Worm (Caenorhabditis elegans) whole organism, L4 larva: Measurements from ENCODE around the gene hbl-1.

Source experiments
- F37D6.2 ChIP-seq: sonication (generic microtip); optimal IDR thresholded peaks from 2 replicates; lab custom pipeline; 2016; ENCODE audit warnings: mild to moderate bottlenecking, missing genetic modification characterization, missing compliant biosample characterization
- F44E2.7 ChIP-seq: fragments of 200-800 bp; sonication (Bioruptor generic); IDR thresholded peaks from 2 replicates; pipeline ENCODE4 v2.1.2; 2022; ENCODE audit warnings: missing genetic modification characterization, missing compliant biosample characterization
- T26A8.4 ChIP-seq: fragments of 200-800 bp; sonication (Bioruptor generic); IDR thresholded peaks from 2 replicates; pipeline ENCODE4 v1.3.6; 2022; ENCODE audit warnings: missing genetic modification characterization, missing compliant biosample characterization
- Y5F2A.4 ChIP-seq: fragments of 200-800 bp; sonication (Bioruptor generic); optimal IDR thresholded peaks from 2 replicates; lab custom pipeline; 2018; ENCODE audit warnings: mild to moderate bottlenecking, missing genetic modification characterization, missing compliant biosample characterization
- ama-1 ChIP-seq: fragments of 150-350 bp; optimal IDR thresholded peaks from 2 replicates; lab custom pipeline; 2014; ENCODE audit warnings: inconsistent platforms, mixed read lengths
- ceh-20 ChIP-seq: fragments of 200-800 bp; sonication (Bioruptor generic); IDR thresholded peaks from 2 replicates; pipeline ENCODE4 v1.3.6; 2022; ENCODE audit warnings: missing genetic modification reagents, missing genetic modification characterization, missing compliant biosample characterization
- ceh-28 ChIP-seq: fragments of 150-350 bp; optimal IDR thresholded peaks from 2 replicates; lab custom pipeline; 2014; ENCODE audit warnings: missing biosample characterization, missing genetic modification reagents, missing genetic modification characterization
- ceh-62 ChIP-seq: sonication (generic microtip); optimal IDR thresholded peaks from 2 replicates; lab custom pipeline; 2017; ENCODE audit warnings: missing biosample characterization, missing genetic modification characterization
- ceh-82 ChIP-seq: sonication (generic microtip); optimal IDR thresholded peaks from 2 replicates; lab custom pipeline; 2017; ENCODE audit warnings: missing biosample characterization, missing genetic modification characterization
- cey-2 ChIP-seq: sonication (generic microtip); optimal IDR thresholded peaks from 3 replicates; lab custom pipeline; 2017; ENCODE audit warnings: missing genetic modification characterization, mild to moderate bottlenecking, missing compliant biosample characterization, antibody characterized with exemption, borderline replicate concordance; ENCODE audit not compliant: insufficient read depth
- daf-16 ChIP-seq, 3 experiments: sonication (generic microtip); optimal IDR thresholded peaks; 2 replicates each; lab custom pipeline; 2016 to 2017; ENCODE audit warnings: missing genetic modification characterization in 3 of 3, missing genetic modification reagents in 3 of 3, mild to moderate bottlenecking in 2 of 3, missing compliant biosample characterization in 2 of 3, missing biosample characterization in 1 of 3, moderate library complexity in 1 of 3
- daf-19 ChIP-seq: fragments of 200-800 bp; sonication (Bioruptor generic); conservative IDR thresholded peaks from 2 replicates; pipeline ENCODE4 v1.3.6; 2022; ENCODE audit warnings: missing genetic modification characterization, missing compliant biosample characterization
- daf-8 ChIP-seq: fragments of 200-800 bp; sonication (Bioruptor generic); IDR thresholded peaks from 2 replicates; pipeline ENCODE4 v1.3.6; 2022; ENCODE audit warnings: missing genetic modification characterization, missing compliant biosample characterization
- dve-1 ChIP-seq: sonication (generic microtip); optimal IDR thresholded peaks from 2 replicates; lab custom pipeline; 2017; ENCODE audit warnings: antibody characterized with exemption, mild to moderate bottlenecking, missing genetic modification characterization, missing compliant biosample characterization; ENCODE audit not compliant: insufficient read depth
- hlh-11 ChIP-seq: fragments of 200-800 bp; sonication (Bioruptor generic); optimal IDR thresholded peaks from 2 replicates; lab custom pipeline; 2018; ENCODE audit warnings: mild to moderate bottlenecking, missing genetic modification characterization, missing compliant biosample characterization
- hlh-30 ChIP-seq: sonication (generic microtip); optimal IDR thresholded peaks from 2 replicates; lab custom pipeline; 2017; ENCODE audit warnings: antibody characterized with exemption, mild to moderate bottlenecking, missing genetic modification characterization, missing compliant biosample characterization; ENCODE audit not compliant: insufficient read depth
- jun-1 ChIP-seq: fragments of 150-350 bp; optimal IDR thresholded peaks from 2 replicates; lab custom pipeline; 2014; ENCODE audit warnings: missing biosample characterization, missing genetic modification reagents, missing genetic modification characterization
- lin-13 ChIP-seq: fragments of 150-350 bp; optimal IDR thresholded peaks from 2 replicates; lab custom pipeline; 2014; ENCODE audit warnings: missing biosample characterization, missing genetic modification reagents, missing genetic modification characterization
- lin-38 ChIP-seq: fragments of 200-800 bp; sonication (Bioruptor generic); IDR thresholded peaks from 2 replicates; pipeline ENCODE4 v1.3.6; 2022; ENCODE audit warnings: missing genetic modification reagents, missing genetic modification characterization, missing compliant biosample characterization
- madf-5 ChIP-seq, 2 experiments: fragments of 200-800 bp; sonication (Bioruptor generic); IDR thresholded peaks; 2 replicates each; pipeline ENCODE4 v1.3.6; 2022; ENCODE audit warnings: missing compliant biosample characterization in 2 of 2, missing genetic modification characterization in 2 of 2
- mdl-1 ChIP-seq, 2 experiments: fragments of 150-350 bp in 1 of 2; sonication (generic microtip) in 1 of 2; optimal IDR thresholded peaks; 2 replicates each; lab custom pipeline; 2014 to 2017; ENCODE audit warnings: missing biosample characterization in 2 of 2, missing genetic modification characterization in 2 of 2
- mxl-3 ChIP-seq: fragments of 200-800 bp; sonication (Bioruptor generic); optimal IDR thresholded peaks from 2 replicates; lab custom pipeline; 2018; ENCODE audit warnings: mild to moderate bottlenecking, missing genetic modification characterization, missing compliant biosample characterization
- nhr-102 ChIP-seq: sonication (generic microtip); optimal IDR thresholded peaks from 2 replicates; lab custom pipeline; 2016; ENCODE audit warnings: mild to moderate bottlenecking, missing genetic modification characterization, moderate library complexity, missing compliant biosample characterization
- nhr-11 ChIP-seq: fragments of 150-350 bp; optimal IDR thresholded peaks from 2 replicates; lab custom pipeline; 2014; ENCODE audit warnings: missing biosample characterization, missing genetic modification characterization
- nhr-25 ChIP-seq: sonication (generic microtip); optimal IDR thresholded peaks from 2 replicates; lab custom pipeline; 2017; ENCODE audit warnings: missing genetic modification characterization, mild to moderate bottlenecking, missing compliant biosample characterization, antibody characterized with exemption, moderate library complexity, borderline replicate concordance; ENCODE audit not compliant: insufficient read depth
- nhr-28 ChIP-seq: fragments of 150-350 bp; optimal IDR thresholded peaks from 2 replicates; lab custom pipeline; 2014; ENCODE audit warnings: missing biosample characterization, missing genetic modification characterization
- nhr-41 ChIP-seq: fragments of 200-800 bp; sonication (Bioruptor generic); IDR thresholded peaks from 2 replicates; pipeline ENCODE4 v1.3.6; 2022; ENCODE audit warnings: missing genetic modification reagents, missing genetic modification characterization, missing compliant biosample characterization
- nhr-77 ChIP-seq: fragments of 150-350 bp; optimal IDR thresholded peaks from 2 replicates; lab custom pipeline; 2014; ENCODE audit warnings: missing biosample characterization, missing genetic modification characterization
- pha-4 ChIP-seq, 2 experiments: fragments of 150-350 bp in 1 of 2; fragments of 200-800 bp in 1 of 2; sonication (Bioruptor generic) in 1 of 2; IDR thresholded peaks in 1 of 2; optimal IDR thresholded peaks in 1 of 2; 2 replicates each; pipeline versions ENCODE4 v1.3.6 to Lab custom; 2014 to 2022; ENCODE audit warnings: missing genetic modification characterization in 2 of 2, missing genetic modification reagents in 2 of 2, missing biosample characterization in 1 of 2, missing compliant biosample characterization in 1 of 2
- php-3 ChIP-seq: fragments of 200-800 bp; sonication (Bioruptor generic); IDR thresholded peaks from 2 replicates; pipeline ENCODE4 v1.3.6; 2022; ENCODE audit warnings: missing genetic modification reagents, missing genetic modification characterization, missing compliant biosample characterization
- pqm-1 ChIP-seq: sonication (generic microtip); optimal IDR thresholded peaks from 2 replicates; lab custom pipeline; 2017; ENCODE audit warnings: missing biosample characterization, missing genetic modification characterization
- sdz-12 ChIP-seq: fragments of 200-800 bp; sonication (Bioruptor generic); optimal IDR thresholded peaks from 2 replicates; lab custom pipeline; 2018; ENCODE audit warnings: mild to moderate bottlenecking, missing genetic modification characterization, missing compliant biosample characterization
- spr-1 ChIP-seq: sonication (generic microtip); optimal IDR thresholded peaks from 2 replicates; lab custom pipeline; 2016; ENCODE audit warnings: mild to moderate bottlenecking, missing genetic modification characterization, missing compliant biosample characterization
- unc-62 ChIP-seq, 3 experiments: fragments of 150-350 bp in 1 of 3; sonication (generic microtip); optimal IDR thresholded peaks in 2 of 3; peaks in 1 of 3; 1 replicate in 1 of 3; 2 replicates in 2 of 3; lab custom pipeline; 2014 to 2017; ENCODE audit warnings: missing biosample characterization in 3 of 3, missing genetic modification characterization in 3 of 3, missing genetic modification reagents in 3 of 3, missing genotype in 1 of 3
- ztf-11 ChIP-seq: fragments of 150-350 bp; optimal IDR thresholded peaks from 2 replicates; lab custom pipeline; 2014; ENCODE audit warnings: missing biosample characterization, missing genetic modification characterization
- ztf-7 ChIP-seq: fragments of 150-350 bp; optimal IDR thresholded peaks from 2 replicates; lab custom pipeline; 2014; ENCODE audit warnings: missing biosample characterization, missing genetic modification characterization

Gene hbl-1

ce11 chrX:5829175-5829574, 7.2 kb downstream of the hbl-1 start, which contains the start of gene acp-5 (continued):
- TF ChIP-seq F44E2.7 (GFP tag; lab: Robert Waterston, UW), result no peak
- TF ChIP-seq nhr-28 (tag; lab: Kevin White, UChicago), result peak; percentile 92
- no peak for TF ChIP-seq sdz-12
- no peak for TF ChIP-seq spr-1
- no peak for TF ChIP-seq nhr-41 (GFP tag; lab: Robert Waterston, UW)
- TF ChIP-seq pqm-1, result peak; percentile 14
- TF ChIP-seq daf-16 (GFP tag; optimal IDR thresholded peaks at IDR 0.05; lab: Kevin White, UChicago), result no peak
- peak; percentile 72 for TF ChIP-seq daf-16 (tag; optimal IDR thresholded peaks at IDR 0.05; lab: Kevin White, UChicago)
- TF ChIP-seq ceh-20 (GFP tag; lab: Robert Waterston, UW), result no peak

DNA sequence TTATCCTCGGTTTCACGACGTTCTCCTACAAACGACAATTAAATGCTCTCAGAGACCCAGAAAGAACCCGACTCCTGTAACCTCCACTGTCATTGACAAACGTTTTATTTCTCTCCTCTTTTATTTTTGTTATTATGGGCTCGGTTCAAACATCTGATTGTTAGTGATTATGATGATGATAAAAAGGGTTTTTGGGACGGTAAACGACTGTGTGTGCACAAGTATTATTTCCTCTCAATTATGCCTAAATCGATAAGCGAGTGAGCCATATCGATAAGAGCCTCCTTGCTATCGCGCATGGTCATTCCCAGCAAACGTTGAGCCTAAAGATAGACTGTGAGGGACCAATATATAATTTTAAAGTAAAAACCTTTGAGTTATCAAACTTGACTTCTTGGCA, 9.9 kb downstream of the hbl-1 start:
- TF ChIP-seq php-3 (GFP tag; lab: Robert Waterston, UW), result 0 out of 2 replicates have a peak, but pooled peaks have one; percentile 26
- TF ChIP-seq daf-16 (GFP tag; optimal IDR thresholded peaks at IDR 0.05; lab: Kevin White, UChicago), result no peak
- TF ChIP-seq daf-16 (tag; optimal IDR thresholded peaks at IDR 0.05; lab: Kevin White, UChicago), result peak; percentile 55
- no peak for TF ChIP-seq nhr-41 (GFP tag; lab: Robert Waterston, UW)
- no peak for TF ChIP-seq ama-1 (lab: Kevin White, UChicago)
- peak; percentile 24 for TF ChIP-seq dve-1 (tag; lab: Kevin White, UChicago)
- TF ChIP-seq spr-1, result no peak
- TF ChIP-seq pqm-1, result peak; percentile 6

DNA sequence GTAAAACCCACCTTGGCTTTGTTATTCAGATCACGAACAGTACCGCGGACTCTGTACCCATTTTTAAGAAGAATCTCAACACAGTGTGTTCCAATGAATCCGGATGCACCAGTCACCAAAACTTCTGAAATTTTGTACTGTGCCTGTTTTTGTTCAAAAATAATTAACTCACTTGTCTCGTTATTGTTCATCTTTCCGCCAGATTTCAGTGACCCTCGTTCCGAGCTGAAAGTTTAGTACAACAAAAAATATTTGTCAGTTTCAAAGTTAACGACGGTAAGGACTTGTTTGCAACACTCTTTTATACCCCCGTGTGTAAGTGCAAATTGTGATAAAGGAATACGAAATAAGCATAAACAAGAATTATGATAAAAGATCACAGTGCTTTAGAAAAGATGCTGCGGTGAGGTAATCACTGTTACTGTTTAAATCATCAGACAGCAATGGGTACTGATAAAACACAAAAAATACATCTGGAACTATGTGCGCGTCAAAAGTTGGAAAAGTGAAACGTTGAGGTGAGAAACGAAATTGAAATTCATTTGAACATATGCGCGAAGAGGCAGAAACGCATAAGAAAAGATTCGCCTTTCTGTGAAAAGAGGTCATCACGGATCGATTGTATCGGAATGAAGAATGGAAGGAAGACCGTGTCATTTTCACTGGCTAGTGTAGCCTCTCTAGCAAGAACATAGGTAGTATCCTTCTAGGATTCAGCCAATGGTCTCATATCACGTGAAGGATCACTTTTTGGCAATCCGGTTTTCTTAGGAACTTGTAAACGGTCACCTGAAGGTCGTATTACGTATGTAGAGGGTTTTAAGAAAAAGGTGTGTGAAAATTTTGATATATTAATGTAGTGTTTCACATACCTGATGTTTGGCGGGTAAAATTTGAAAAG, 12.9 kb downstream of the hbl-1 start, which contains the start of gene F13D11.4:
F13D11.4 (minus strand) TSS at position 225 of the 901 bp plus-strand sequence.
- TF ChIP-seq mxl-3 (GFP tag; lab: Kevin White, UChicago) (peak; percentile 22), ztf-11 (tag; lab: Kevin White, UChicago) (no peak), nhr-28 (tag; lab: Kevin White, UChicago) (peak; percentile 49), hlh-11 (peak; percentile 50), unc-62 (GFP tag; optimal IDR thresholded peaks at IDR 0.05 in 1 of 2; lab: Kevin White, UChicago) (peak in 1 of 2 experiments; percentile 80), unc-62 (tag; optimal IDR thresholded peaks at IDR 0.05; lab: Kevin White, UChicago) (no peak), ceh-28 (tag; lab: Kevin White, UChicago) (no peak), daf-16 (GFP tag; optimal IDR thresholded peaks at IDR 0.05; lab: Kevin White, UChicago) (no peak), daf-16 (tag; optimal IDR thresholded peaks at IDR 0.05; lab: Kevin White, UChicago) (peak; percentile 95), mdl-1 (tag; optimal IDR thresholded peaks at IDR 0.05; lab: Kevin White, UChicago) (peak in 1 of 2 experiments; percentile 10)

DNA sequence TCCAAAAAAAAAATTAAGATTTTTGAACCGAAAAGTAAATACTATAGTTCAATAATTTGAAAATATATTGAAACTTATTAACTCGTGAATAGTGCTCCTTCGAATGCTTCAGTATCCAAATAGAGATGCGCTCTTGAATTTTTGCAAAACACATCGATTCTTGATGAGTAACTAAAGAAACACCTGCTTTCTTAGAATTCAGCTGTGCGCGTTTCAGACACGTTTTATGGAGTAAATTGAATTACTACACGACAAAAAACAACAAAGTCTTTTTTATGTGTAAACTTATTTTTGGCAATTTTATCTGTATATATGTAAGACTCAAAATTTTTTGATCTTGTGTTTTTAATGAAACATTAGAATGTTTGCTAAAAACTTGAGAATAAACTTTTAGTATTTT, 14.6 kb downstream of the hbl-1 start:
- TF ChIP-seq nhr-77 (tag; lab: Kevin White, UChicago) (no peak), daf-8 (GFP tag; lab: Robert Waterston, UW) (no peak), ztf-7 (no peak), Y5F2A.4 (no peak), unc-62 (GFP tag; optimal IDR thresholded peaks at IDR 0.05 in 1 of 2; lab: Kevin White, UChicago) (no peak), unc-62 (tag; optimal IDR thresholded peaks at IDR 0.05; lab: Kevin White, UChicago) (no peak), jun-1 (tag; lab: Kevin White, UChicago) (no peak), daf-19 (GFP tag; lab: Robert Waterston, UW) (no peak)
- TF ChIP-seq, all 104 proteins: peak for 0

DNA sequence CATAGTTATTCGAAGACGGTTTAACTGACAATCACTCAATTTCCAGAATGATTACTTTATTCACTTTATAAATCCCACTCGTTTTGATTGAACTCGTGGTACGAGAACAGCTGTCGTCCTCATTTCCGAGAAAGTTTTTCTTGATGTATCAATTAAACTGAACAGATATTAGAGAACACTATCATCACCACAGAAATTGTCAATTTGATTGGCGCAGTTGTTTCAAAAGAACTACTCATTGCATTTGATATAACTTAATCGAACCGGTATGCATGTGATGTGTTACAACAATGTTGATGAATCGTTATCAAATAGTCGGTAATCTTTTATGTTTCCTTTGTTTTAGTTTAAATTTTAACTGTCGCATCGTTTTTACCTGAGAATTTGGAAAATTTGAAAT, 15.1 kb downstream of the hbl-1 start:
- TF ChIP-seq nhr-25 (tag; lab: Kevin White, UChicago) (no peak), nhr-28 (tag; lab: Kevin White, UChicago) (peak; percentile 51), hlh-30 (tag; lab: Kevin White, UChicago) (peak; percentile 61), cey-2 (no peak), ceh-82 (tag; lab: Kevin White, UChicago) (no peak), unc-62 (GFP tag; optimal IDR thresholded peaks at IDR 0.05 in 1 of 2; lab: Kevin White, UChicago) (peak in 1 of 2 experiments; percentile 97), unc-62 (tag; optimal IDR thresholded peaks at IDR 0.05; lab: Kevin White, UChicago) (no peak), pha-4 (GFP tag; IDR thresholded peaks at IDR 0.05; lab: Robert Waterston, UW) (no peak), pha-4 (tag; optimal IDR thresholded peaks at IDR 0.05; lab: Kevin White, UChicago) (no peak), mdl-1 (tag; optimal IDR thresholded peaks at IDR 0.05; lab: Kevin White, UChicago) (peak in 1 of 2 experiments; percentile 12), nhr-102 (tag; lab: Kevin White, UChicago) (no peak), F37D6.2 (tag; lab: Kevin White, UChicago) (no peak), ztf-11 (tag; lab: Kevin White, UChicago) (no peak), lin-38 (no peak), nhr-11 (tag; lab: Kevin White, UChicago) (peak; percentile 63), T26A8.4 (no peak), daf-8 (GFP tag; lab: Robert Waterston, UW) (no peak), daf-16 (GFP tag; optimal IDR thresholded peaks at IDR 0.05; lab: Kevin White, UChicago) (peak in 1 of 2 experiments; percentile 58), daf-16 (tag; optimal IDR thresholded peaks at IDR 0.05; lab: Kevin White, UChicago) (no peak), ceh-62 (tag; lab: Kevin White, UChicago) (no peak), lin-13 (GFP tag; lab: Kevin White, UChicago) (no peak), madf-5 (GFP tag; IDR thresholded peaks at IDR 0.05; lab: Robert Waterston, UW) (no peak)
